Fruit fly (Drosophila melanogaster): ENCODE results near the gene CG46339.

CG46339 gene

dm6 chr3R:26935400-26935799 is 19.8 kb downstream of the CG46339 start (continued):
- TF ChIP-seq CG6683 (GFP tag; optimal IDR thresholded peaks at IDR 0.05) (no peak), z (GFP tag; IDR thresholded peaks at IDR 0.05) (no peak), onecut (GFP tag; IDR thresholded peaks at IDR 0.05) (peak; percentile 47), CG17186 (GFP tag; optimal IDR thresholded peaks at IDR 0.05) (no peak), CG2889 (GFP tag; IDR thresholded peaks at IDR 0.05) (no peak), hkb (optimal IDR thresholded peaks at IDR 0.05) (no peak), hkb (GFP tag; IDR thresholded peaks at IDR 0.05) (no peak), CG11093 (GFP tag; IDR thresholded peaks at IDR 0.05) (no peak)

dm6 chr3R:26936501-26936900 is 20.9 kb downstream of the CG46339 start:
- TF ChIP-seq CG3065 (GFP tag; optimal IDR thresholded peaks at IDR 0.05) (no peak), CG11247 (GFP tag; IDR thresholded peaks at IDR 0.05) (no peak), vvl (GFP tag; IDR thresholded peaks at IDR 0.05) (peak; percentile 54; the same call in 1 of the 2 replicates), CG10209 (GFP tag; optimal IDR thresholded peaks at IDR 0.05) (no peak), CG2889 (GFP tag; IDR thresholded peaks at IDR 0.05) (no peak), CG30020 (tag; optimal IDR thresholded peaks at IDR 0.05) (no peak), gsb-n (tag; optimal IDR thresholded peaks at IDR 0.05) (peak; percentile 5), tll (GFP tag; optimal IDR thresholded peaks at IDR 0.05) (no peak), abd-A (tag; optimal IDR thresholded peaks at IDR 0.05) (peak; percentile 14), CG12769 (tag; optimal IDR thresholded peaks at IDR 0.05) (peak; percentile 22), bsh (GFP tag; optimal IDR thresholded peaks at IDR 0.05) (no peak), ttk (GFP tag; IDR thresholded peaks at IDR 0.05) (no peak), CG12071 (GFP tag; optimal IDR thresholded peaks at IDR 0.05) (no peak), sr (GFP tag; IDR thresholded peaks at IDR 0.05) (peak; percentile 52; the same call in 1 of the 3 replicates), oc (tag; optimal IDR thresholded peaks at IDR 0.05) (peak; percentile 12), CG7987 (GFP tag; optimal IDR thresholded peaks at IDR 0.05) (no peak)

dm6 chr3R:26937423-26937822 is 21.9 kb downstream of the CG46339 start:
- peak; percentile 65 for TF ChIP-seq vvl (GFP tag; IDR thresholded peaks at IDR 0.05)
- TF ChIP-seq Drgx (GFP tag; IDR thresholded peaks at IDR 0.05) = no peak
- peak; percentile 50 for TF ChIP-seq CG10979 (tag; optimal IDR thresholded peaks at IDR 0.05)
- no peak for TF ChIP-seq GATAe (GFP tag; conservative IDR thresholded peaks at IDR 0.05)
- no peak for TF ChIP-seq NK7.1 (GFP tag; optimal IDR thresholded peaks at IDR 0.05)
- peak; percentile 52 for TF ChIP-seq CG18262 (tag; optimal IDR thresholded peaks at IDR 0.05)
- TF ChIP-seq CG18011 (GFP tag; optimal IDR thresholded peaks at IDR 0.05) = no peak
- TF ChIP-seq Pdp1 (GFP tag; optimal IDR thresholded peaks at IDR 0.05) = no peak
- TF ChIP-seq Hr78 (GFP tag; optimal IDR thresholded peaks at IDR 0.05) = peak in 1 of 2 experiments; percentile 10
- TF ChIP-seq CG12942 (GFP tag; optimal IDR thresholded peaks at IDR 0.05) = peak; percentile 13
- no peak for TF ChIP-seq slou (GFP tag; optimal IDR thresholded peaks at IDR 0.05)
- TF ChIP-seq chm (GFP tag; IDR thresholded peaks at IDR 0.05) = no peak
- TF ChIP-seq knrl (GFP tag; IDR thresholded peaks at IDR 0.05; ENCODE audit: partially characterized antibody) = no peak
- no peak for TF ChIP-seq Dref (GFP tag; IDR thresholded peaks at IDR 0.05)
- no peak for TF ChIP-seq CG4404 (GFP tag; IDR thresholded peaks at IDR 0.05)
- TF ChIP-seq CG18764 (GFP tag; optimal IDR thresholded peaks at IDR 0.05) = no peak
- no peak for TF ChIP-seq Sry-δ (GFP tag; optimal IDR thresholded peaks at IDR 0.05)
- TF ChIP-seq CG2202 (tag; optimal IDR thresholded peaks at IDR 0.05) = no peak
- TF ChIP-seq sisA (GFP tag; IDR thresholded peaks at IDR 0.05) = peak; percentile 27; the same call in 1 of the 2 replicates
- peak; percentile 31 for TF ChIP-seq CG14710 (tag; optimal IDR thresholded peaks at IDR 0.05)
- TF ChIP-seq Bdp1 (GFP tag; optimal IDR thresholded peaks at IDR 0.05) = no peak
- TF ChIP-seq Sox102F (GFP tag; optimal IDR thresholded peaks at IDR 0.05) = peak; percentile 69
- peak; percentile 22 for TF ChIP-seq scrt (GFP tag; optimal IDR thresholded peaks at IDR 0.05)
- TF ChIP-seq nau (GFP tag; optimal IDR thresholded peaks at IDR 0.05) = peak; percentile 33
- peak; percentile 21 for TF ChIP-seq CG16863 (GFP tag; optimal IDR thresholded peaks at IDR 0.05)
- peak; percentile 50; the same call in 1 of the 2 replicates for TF ChIP-seq CG31441 (GFP tag; IDR thresholded peaks at IDR 0.05)
- TF ChIP-seq NC2α (GFP tag; optimal IDR thresholded peaks at IDR 0.05) = no peak
